Worm (Caenorhabditis elegans): ENCODE measurements around the gene F14F9.5.
A peak's percentile ranks its signal among the peaks of the same experiment; 100 is the strongest.

F14F9.5 gene

ce11 chrV:5157660-5158059, 30.8 kb downstream of the F14F9.5 start, which contains the start of gene srx-39:
srx-39 (minus strand) TSS chrV:5157760.
- TF ChIP-seq lin-39 (tag; optimal IDR thresholded peaks at IDR 0.05), result no peak
- no peak for TF ChIP-seq madf-5 (GFP tag; IDR thresholded peaks at IDR 0.05)
- no peak for TF ChIP-seq gei-8 (GFP tag; optimal IDR thresholded peaks at IDR 0.05)
- TF ChIP-seq pha-4 (GFP tag; IDR thresholded peaks at IDR 0.05), result no peak
- TF ChIP-seq pha-4 (tag; optimal IDR thresholded peaks at IDR 0.05), result no peak
- TF ChIP-seq rbr-2 (tag; optimal IDR thresholded peaks at IDR 0.05), result no peak
- TF ChIP-seq hlh-30 (tag; optimal IDR thresholded peaks at IDR 0.05; ENCODE audit: insufficient read depth), result no peak
- no peak for TF ChIP-seq skn-1 (tag; optimal IDR thresholded peaks at IDR 0.05)
- TF ChIP-seq snpc-4 (tag; optimal IDR thresholded peaks at IDR 0.05), result no peak
- TF ChIP-seq F44E2.7 (GFP tag; IDR thresholded peaks at IDR 0.05), result no peak
- TF ChIP-seq nhr-41 (GFP tag; IDR thresholded peaks at IDR 0.05), result no peak
- TF ChIP-seq aha-1 (tag), result no peak

- 0 out of 2 replicates have a peak, but pooled peaks have one; percentile 8 for TF ChIP-seq lim-7 (GFP tag; IDR thresholded peaks at IDR 0.05)
- TF ChIP-seq egl-27 (tag; optimal IDR thresholded peaks at IDR 0.05), result no peak
- no peak for TF ChIP-seq F10B5.3 (tag; optimal IDR thresholded peaks at IDR 0.05)
Measured at ce11 chrV:5158302-5158701, 31.4 kb downstream of the F14F9.5 start, which contains the start of gene abu-15. abu-15 (plus strand) TSS chrV:5158602.

ce11 chrV:5161792-5162191, 34.9 kb downstream of the F14F9.5 start, which contains the start of gene abu-6:
abu-6 (minus strand) TSS chrV:5161892.
- TF ChIP-seq D1046.2 (GFP tag; IDR thresholded peaks at IDR 0.05) (no peak), nhr-102 (tag; optimal IDR thresholded peaks at IDR 0.05) (no peak)

ce11 chrV:5164682-5165081, 37.8 kb downstream of the F14F9.5 start, which contains the start of gene abu-7:
abu-7 (minus strand) TSS chrV:5164782.
- TF ChIP-seq F49E8.2 (tag; optimal IDR thresholded peaks at IDR 0.05; ENCODE audit: borderline replicate concordance), result no peak
- TF ChIP-seq arid-1 (GFP tag; conservative IDR thresholded peaks at IDR 0.05), result no peak
- TF ChIP-seq nhr-77 (tag; optimal IDR thresholded peaks at IDR 0.05), result no peak

- TF ChIP-seq nhr-77 (tag; optimal IDR thresholded peaks at IDR 0.05) (no peak), aha-1 (tag) (peak; percentile 40), unc-62 (GFP tag; optimal IDR thresholded peaks at IDR 0.05 in 1 of 2) (peak in 1 of 2 experiments; percentile 35), unc-62 (tag; optimal IDR thresholded peaks at IDR 0.05) (no peak)
Measured at ce11 chrV:5165426-5165825, 38.5 kb downstream of the F14F9.5 start, which contains the start of gene srw-140. srw-140 (plus strand) TSS chrV:5165726.

ce11 chrV:5169586-5169985, 42.7 kb downstream of the F14F9.5 start, which contains the start of gene srt-64:
srt-64 (minus strand) TSS chrV:5169686.
- TF ChIP-seq dpl-1 (GFP tag; optimal IDR thresholded peaks at IDR 0.05) (no peak), lin-38 (GFP tag; IDR thresholded peaks at IDR 0.05) (no peak), set-16 (GFP tag; IDR thresholded peaks at IDR 0.05) (no peak), unc-62 (GFP tag; optimal IDR thresholded peaks at IDR 0.05 in 1 of 2) (peak in 1 of 2 experiments; percentile 25), unc-62 (tag; optimal IDR thresholded peaks at IDR 0.05) (no peak)

- no peak for TF ChIP-seq hif-1 (tag; optimal IDR thresholded peaks at IDR 0.05)
- TF ChIP-seq arid-1 (GFP tag; conservative IDR thresholded peaks at IDR 0.05), result no peak
- TF ChIP-seq unc-62 (GFP tag; optimal IDR thresholded peaks at IDR 0.05 in 1 of 2), result no peak
- no peak for TF ChIP-seq unc-62 (tag; optimal IDR thresholded peaks at IDR 0.05)
- no peak for TF ChIP-seq F37D6.2 (tag; optimal IDR thresholded peaks at IDR 0.05)
- TF ChIP-seq ctbp-1 (GFP tag; IDR thresholded peaks at IDR 0.05), result no peak
- no peak for TF ChIP-seq jun-1 (tag; optimal IDR thresholded peaks at IDR 0.05)
- no peak for TF ChIP-seq rbr-2 (tag; optimal IDR thresholded peaks at IDR 0.05)
- TF ChIP-seq daf-12 (tag; optimal IDR thresholded peaks at IDR 0.05), result no peak
- no peak for TF ChIP-seq ztf-7 (tag; optimal IDR thresholded peaks at IDR 0.05)
- TF ChIP-seq nhr-11 (tag; optimal IDR thresholded peaks at IDR 0.05), result no peak
- no peak for TF ChIP-seq F26F4.8 (GFP tag; conservative IDR thresholded peaks at IDR 0.05)
- TF ChIP-seq dmd-8 (GFP tag; IDR thresholded peaks at IDR 0.05), result no peak
- TF ChIP-seq dmd-9 (GFP tag; IDR thresholded peaks at IDR 0.05), result no peak
- TF ChIP-seq lin-39 (tag; optimal IDR thresholded peaks at IDR 0.05), result no peak
- no peak for TF ChIP-seq ceh-32 (tag; optimal IDR thresholded peaks at IDR 0.05; ENCODE audit: poor library complexity)
- no peak for TF ChIP-seq D1046.2 (GFP tag; IDR thresholded peaks at IDR 0.05)
- TF ChIP-seq pqm-1 (tag; optimal IDR thresholded peaks at IDR 0.05), result no peak
- TF ChIP-seq zip-11 (GFP tag; IDR thresholded peaks at IDR 0.05), result no peak
- no peak for TF ChIP-seq lin-29 (GFP tag; IDR thresholded peaks at IDR 0.05)
- no peak for TF ChIP-seq mdt-29 (GFP tag; IDR thresholded peaks at IDR 0.05)
Measured at ce11 chrV:5172833-5173232, 45.9 kb downstream of the F14F9.5 start, which contains the start of gene srt-65. srt-65 (minus strand) TSS chrV:5172933.

All from whole organism, L4 larva.